Worm (Caenorhabditis elegans): ENCODE measurements around the gene ZK1248.4.

Gene ZK1248.4

DNA sequence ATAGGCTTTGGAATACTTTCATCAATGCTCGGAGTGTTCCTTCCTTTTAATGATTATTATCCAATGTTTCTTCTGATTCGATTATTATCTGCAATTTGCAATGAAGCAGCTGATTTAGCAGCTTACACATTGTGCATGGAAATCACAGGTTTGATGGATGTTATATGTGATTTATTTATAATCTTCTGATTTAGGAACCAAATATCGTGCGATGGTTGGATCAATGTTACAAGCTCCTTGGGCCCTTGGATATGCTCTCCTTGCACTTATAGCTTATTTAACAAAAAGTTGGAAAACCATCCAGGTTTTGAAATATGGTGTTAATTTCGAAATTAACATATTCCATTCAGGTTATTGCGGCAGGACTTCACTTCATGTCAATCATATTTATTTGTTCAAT is 32.9 kb upstream of the ZK1248.4 start:
- TF ChIP-seq tbx-37 (GFP tag; conservative IDR thresholded peaks at IDR 0.05) (no peak), tbx-11 (GFP tag; IDR thresholded peaks at IDR 0.05) (no peak), B0310.2 (tag; optimal IDR thresholded peaks at IDR 0.05) (no peak), ceh-36 (tag; optimal IDR thresholded peaks at IDR 0.05) (no peak), hmg-4 (GFP tag; optimal IDR thresholded peaks at IDR 0.05) (no peak), hnd-1 (tag; optimal IDR thresholded peaks at IDR 0.05) (no peak)

DNA sequence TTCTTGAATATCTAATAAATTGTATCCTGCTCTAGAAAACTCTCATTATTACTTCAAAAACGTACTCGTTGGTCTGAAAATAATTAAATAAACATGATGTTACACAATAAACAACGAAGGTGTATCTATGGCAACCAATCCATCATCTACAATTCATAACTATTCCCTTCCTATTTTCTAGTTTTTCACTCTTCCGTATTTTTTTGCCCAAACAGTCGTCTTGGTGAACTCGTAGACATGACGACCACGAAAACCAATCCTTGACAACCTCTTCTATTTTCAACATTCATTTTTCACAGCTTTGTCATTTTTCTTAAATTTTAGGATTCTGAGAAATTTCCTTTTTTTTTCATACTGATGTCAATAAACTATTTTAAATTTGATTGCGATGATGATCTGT is 29.6 kb upstream of the ZK1248.4 start, which contains the start of gene K05F1.13:
Gene K05F1.13 (plus strand): TSS at position 301 of the 400 bp plus-strand sequence.
- TF ChIP-seq tbx-11 (GFP tag; IDR thresholded peaks at IDR 0.05) (no peak), pes-1 (GFP tag; IDR thresholded peaks at IDR 0.05) (no peak), ceh-36 (tag; optimal IDR thresholded peaks at IDR 0.05) (no peak), aly-1 (tag; optimal IDR thresholded peaks at IDR 0.05) (no peak), hmbx-1 (tag; optimal IDR thresholded peaks at IDR 0.05) (no peak), ama-1 (optimal IDR thresholded peaks at IDR 0.05) (no peak), hnd-1 (tag; optimal IDR thresholded peaks at IDR 0.05) (no peak), ceh-13 (GFP tag; optimal IDR thresholded peaks at IDR 0.05) (no peak), hmg-4 (GFP tag; optimal IDR thresholded peaks at IDR 0.05) (no peak), sea-1 (GFP tag; conservative IDR thresholded peaks at IDR 0.05) (no peak)

DNA sequence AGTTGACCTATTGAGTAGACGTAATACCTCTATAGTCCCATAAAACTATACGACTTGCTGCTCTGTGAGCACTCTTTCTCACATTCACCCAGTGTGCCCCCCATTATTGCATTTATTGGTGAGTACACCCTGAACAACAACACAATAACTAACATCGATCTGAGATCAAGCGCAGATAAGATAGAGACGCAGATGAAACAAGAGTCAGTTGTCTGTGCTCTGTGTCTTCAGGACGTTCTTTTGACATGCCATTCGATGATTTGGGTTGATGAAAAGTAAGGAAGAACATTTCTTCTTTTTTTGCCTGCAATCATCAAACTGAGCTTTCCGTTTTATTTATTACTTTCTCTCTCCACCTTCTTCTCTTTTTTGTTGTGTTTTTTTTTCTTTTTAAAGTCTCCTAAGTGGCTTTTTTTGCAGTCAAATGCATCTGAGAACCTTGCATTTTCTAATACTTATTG is 28.1 kb upstream of the ZK1248.4 start, which contains the start of gene lect-2:
Gene lect-2 (plus strand): TSS at position 411 of the 461 bp plus-strand sequence.
- TF ChIP-seq ama-1 (optimal IDR thresholded peaks at IDR 0.05), result no peak
- TF ChIP-seq hmg-4 (GFP tag; optimal IDR thresholded peaks at IDR 0.05), result no peak
- no peak for TF ChIP-seq F13C5.2 (tag; optimal IDR thresholded peaks at IDR 0.05)
- no peak for TF ChIP-seq aly-1 (tag; optimal IDR thresholded peaks at IDR 0.05)
- TF ChIP-seq tra-4 (tag; optimal IDR thresholded peaks at IDR 0.05), result no peak
- TF ChIP-seq tbx-37 (GFP tag; conservative IDR thresholded peaks at IDR 0.05), result no peak
- TF ChIP-seq hnd-1 (tag; optimal IDR thresholded peaks at IDR 0.05), result no peak
- TF ChIP-seq pes-1 (GFP tag; IDR thresholded peaks at IDR 0.05), result no peak
- no peak for TF ChIP-seq hmbx-1 (tag; optimal IDR thresholded peaks at IDR 0.05)
- no peak for TF ChIP-seq ceh-36 (tag; optimal IDR thresholded peaks at IDR 0.05)
- TF ChIP-seq tbx-11 (GFP tag; IDR thresholded peaks at IDR 0.05), result no peak
- no peak for TF ChIP-seq scrt-1 (GFP tag; IDR thresholded peaks at IDR 0.05)
- no peak for TF ChIP-seq ets-7 (tag; optimal IDR thresholded peaks at IDR 0.05)
- no peak for TF ChIP-seq sea-1 (GFP tag; conservative IDR thresholded peaks at IDR 0.05)
- no peak for TF ChIP-seq flt-1 (GFP tag; IDR thresholded peaks at IDR 0.05)
- TF ChIP-seq B0310.2 (tag; optimal IDR thresholded peaks at IDR 0.05), result no peak
- TF ChIP-seq ceh-13 (GFP tag; optimal IDR thresholded peaks at IDR 0.05), result no peak

DNA sequence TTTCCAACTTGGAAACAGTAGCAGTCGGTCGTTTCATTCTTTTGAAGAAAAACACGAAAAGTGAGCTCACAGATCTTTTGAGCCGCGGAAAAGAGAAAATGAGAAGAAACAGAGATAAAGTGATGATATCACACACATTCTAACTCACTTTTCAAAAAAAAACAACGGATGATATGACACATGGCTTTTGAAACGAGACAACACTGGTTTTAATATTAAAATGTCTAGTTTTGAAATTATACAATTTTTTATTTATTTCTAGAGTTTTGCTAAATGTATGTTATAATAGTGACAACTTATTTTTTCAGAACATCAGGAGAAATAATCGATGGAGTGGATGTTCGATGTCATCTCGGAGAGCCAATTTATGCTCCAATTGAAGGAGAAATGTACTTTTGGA is 25.9 kb upstream of the ZK1248.4 start, which contains the start of gene K05F1.14:
Gene K05F1.14 (minus strand): TSS at position 101 of the 400 bp plus-strand sequence.
- no peak for TF ChIP-seq hmbx-1 (tag; optimal IDR thresholded peaks at IDR 0.05)
- TF ChIP-seq sea-1 (GFP tag; conservative IDR thresholded peaks at IDR 0.05), result no peak
- TF ChIP-seq hmg-4 (GFP tag; optimal IDR thresholded peaks at IDR 0.05), result no peak
- TF ChIP-seq tbx-37 (GFP tag; conservative IDR thresholded peaks at IDR 0.05), result no peak
- no peak for TF ChIP-seq pes-1 (GFP tag; IDR thresholded peaks at IDR 0.05)
- TF ChIP-seq ceh-36 (tag; optimal IDR thresholded peaks at IDR 0.05), result no peak
- no peak for TF ChIP-seq ama-1 (optimal IDR thresholded peaks at IDR 0.05)
- no peak for TF ChIP-seq ets-7 (tag; optimal IDR thresholded peaks at IDR 0.05)
- no peak for TF ChIP-seq B0310.2 (tag; optimal IDR thresholded peaks at IDR 0.05)
- no peak for TF ChIP-seq F13C5.2 (tag; optimal IDR thresholded peaks at IDR 0.05)
- TF ChIP-seq aly-1 (tag; optimal IDR thresholded peaks at IDR 0.05), result no peak
- TF ChIP-seq flt-1 (GFP tag; IDR thresholded peaks at IDR 0.05), result no peak
- no peak for TF ChIP-seq tra-4 (tag; optimal IDR thresholded peaks at IDR 0.05)
- no peak for TF ChIP-seq hnd-1 (tag; optimal IDR thresholded peaks at IDR 0.05)
- TF ChIP-seq tbx-11 (GFP tag; IDR thresholded peaks at IDR 0.05), result no peak
- TF ChIP-seq ceh-13 (GFP tag; optimal IDR thresholded peaks at IDR 0.05), result no peak
- no peak for TF ChIP-seq scrt-1 (GFP tag; IDR thresholded peaks at IDR 0.05)

DNA sequence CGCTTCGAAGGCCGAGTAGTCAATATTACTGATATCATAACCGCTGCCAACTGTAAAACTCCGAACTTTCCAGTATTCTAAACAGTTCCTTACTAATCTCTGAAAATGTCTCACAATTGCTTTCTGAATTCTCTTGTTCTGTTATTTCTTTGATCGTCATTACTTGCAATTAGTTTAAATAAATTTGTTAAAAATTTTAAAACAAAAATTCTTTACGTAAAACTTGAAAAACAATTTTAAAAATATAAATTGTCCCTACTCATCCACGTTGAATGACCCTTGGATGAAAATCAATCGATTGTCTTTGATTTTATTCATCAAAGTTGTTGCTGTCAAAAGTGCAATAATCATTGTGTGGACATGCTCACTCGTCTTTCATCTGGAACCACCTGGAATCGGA is 24.2 kb upstream of the ZK1248.4 start, which contains the start of gene acdh-8:
Gene acdh-8 (plus strand): TSS at position 301 of the 400 bp plus-strand sequence.
- TF ChIP-seq hmbx-1 (tag; optimal IDR thresholded peaks at IDR 0.05) (no peak), tra-4 (tag; optimal IDR thresholded peaks at IDR 0.05) (no peak), F13C5.2 (tag; optimal IDR thresholded peaks at IDR 0.05) (no peak), ceh-36 (tag; optimal IDR thresholded peaks at IDR 0.05) (no peak), aly-1 (tag; optimal IDR thresholded peaks at IDR 0.05) (no peak), B0310.2 (tag; optimal IDR thresholded peaks at IDR 0.05) (no peak), sea-1 (GFP tag; conservative IDR thresholded peaks at IDR 0.05) (no peak), pes-1 (GFP tag; IDR thresholded peaks at IDR 0.05) (no peak), ama-1 (optimal IDR thresholded peaks at IDR 0.05) (no peak), tbx-11 (GFP tag; IDR thresholded peaks at IDR 0.05) (no peak), scrt-1 (GFP tag; IDR thresholded peaks at IDR 0.05) (no peak), tbx-37 (GFP tag; conservative IDR thresholded peaks at IDR 0.05) (no peak), hnd-1 (tag; optimal IDR thresholded peaks at IDR 0.05) (no peak), flt-1 (GFP tag; IDR thresholded peaks at IDR 0.05) (no peak), ets-7 (tag; optimal IDR thresholded peaks at IDR 0.05) (no peak), ceh-13 (GFP tag; optimal IDR thresholded peaks at IDR 0.05) (no peak), hmg-4 (GFP tag; optimal IDR thresholded peaks at IDR 0.05) (no peak)

DNA sequence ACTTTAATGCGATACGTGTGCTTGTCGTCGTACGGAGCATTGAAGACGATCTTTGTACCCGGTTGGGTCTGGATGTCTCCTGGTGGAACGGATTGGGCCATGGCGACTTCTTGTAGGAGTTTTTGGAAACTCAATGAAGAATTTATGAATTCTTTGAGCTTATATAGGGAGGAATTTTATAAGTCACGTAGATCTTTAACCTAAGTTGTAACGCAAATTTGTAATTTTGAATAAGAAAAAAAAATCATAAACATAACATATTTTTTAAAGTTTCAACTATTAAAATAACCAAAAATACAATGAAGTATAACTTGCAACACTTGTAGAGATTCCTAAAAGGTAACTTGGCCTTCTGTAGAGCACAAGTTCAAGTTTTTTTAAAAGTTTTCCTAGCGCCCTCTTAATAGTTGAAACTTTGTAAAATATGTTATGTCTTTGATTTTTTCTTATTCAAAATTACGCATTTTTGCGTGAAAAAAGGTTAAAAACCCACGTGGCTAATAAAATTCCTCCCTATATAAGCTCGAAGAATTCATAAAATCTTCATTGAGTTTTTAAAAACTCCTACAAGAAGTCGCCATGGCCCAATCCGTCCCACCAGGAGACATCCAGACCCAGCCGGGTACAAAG is 20.9 kb upstream of the ZK1248.4 start, which contains the start of the genes msp-63 and msp-142:
Gene msp-63 (minus strand): TSS at position 101 of the 630 bp plus-strand sequence.
Gene msp-142 (plus strand): TSS at position 580 of the 630 bp plus-strand sequence.
- TF ChIP-seq B0310.2 (tag; optimal IDR thresholded peaks at IDR 0.05) (no peak), hmbx-1 (tag; optimal IDR thresholded peaks at IDR 0.05) (no peak), ceh-13 (GFP tag; optimal IDR thresholded peaks at IDR 0.05) (no peak), aly-1 (tag; optimal IDR thresholded peaks at IDR 0.05) (no peak), flt-1 (GFP tag; IDR thresholded peaks at IDR 0.05) (no peak), hmg-4 (GFP tag; optimal IDR thresholded peaks at IDR 0.05) (no peak), ama-1 (optimal IDR thresholded peaks at IDR 0.05) (no peak), tra-4 (tag; optimal IDR thresholded peaks at IDR 0.05) (no peak), scrt-1 (GFP tag; IDR thresholded peaks at IDR 0.05) (no peak), tbx-37 (GFP tag; conservative IDR thresholded peaks at IDR 0.05) (no peak), ets-7 (tag; optimal IDR thresholded peaks at IDR 0.05) (no peak), sea-1 (GFP tag; conservative IDR thresholded peaks at IDR 0.05) (no peak), tbx-11 (GFP tag; IDR thresholded peaks at IDR 0.05) (no peak)

Data from whole organism, early embryonic.